Worm (Caenorhabditis elegans): Measurements from ENCODE around the gene W10G11.2.
A peak's percentile ranks its signal among the peaks of the same experiment; 100 is the strongest.

W10G11.2 gene

DNA sequence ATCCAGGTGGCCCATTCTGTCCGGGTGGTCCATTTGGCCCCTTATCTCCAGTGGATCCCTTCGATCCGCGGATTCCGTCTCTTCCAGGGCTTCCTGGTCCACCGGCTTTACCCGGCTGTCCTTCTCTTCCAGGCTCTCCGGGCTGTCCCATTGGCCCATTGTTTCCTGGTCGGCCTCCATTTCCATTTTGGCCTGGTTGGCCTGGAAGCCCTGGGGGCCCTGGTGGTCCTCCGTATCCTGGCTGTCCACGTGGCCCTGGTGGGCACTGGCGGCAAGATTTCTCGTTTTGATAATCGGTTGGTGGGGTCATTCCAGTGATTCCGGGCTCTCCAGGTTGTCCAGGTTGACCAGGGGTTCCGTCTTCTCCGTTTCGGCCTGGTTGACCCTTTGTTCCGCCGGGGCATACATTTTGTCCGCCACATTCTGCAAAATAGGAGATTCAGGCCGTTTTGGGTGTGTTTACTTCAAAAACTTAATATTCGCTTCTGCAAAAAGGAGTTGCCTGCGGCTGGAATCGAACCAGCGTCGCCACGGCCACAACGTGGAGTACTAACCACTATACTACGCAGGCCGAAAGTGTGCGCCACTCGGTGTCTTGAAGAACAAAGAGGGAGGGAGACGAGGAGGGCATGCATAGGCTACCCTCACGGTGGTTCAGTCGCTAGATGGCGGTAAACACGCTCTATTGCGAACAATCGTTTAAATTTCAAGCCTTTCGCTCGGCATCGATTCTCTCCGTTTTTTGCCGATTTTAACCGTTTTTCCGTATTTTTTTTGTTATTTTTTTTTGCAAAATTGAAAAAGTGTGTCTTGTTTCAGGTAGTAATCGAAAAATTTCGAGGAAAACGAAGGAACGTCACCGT lies 40.2 kb downstream of the W10G11.2 start, which contains the start of gene W09G10.9 (continued):
- TF ChIP-seq lag-1 (GFP tag; IDR thresholded peaks at IDR 0.05) (no peak), nfya-2 (GFP tag; IDR thresholded peaks at IDR 0.05) (no peak), madf-3 (GFP tag; IDR thresholded peaks at IDR 0.05) (no peak), F22D6.2 (tag; optimal IDR thresholded peaks at IDR 0.05) (no peak), sptf-2 (GFP tag; optimal IDR thresholded peaks at IDR 0.05) (no peak), Y95B8A.8 (GFP tag; IDR thresholded peaks at IDR 0.05) (peak; percentile 83), dpl-1 (GFP tag; optimal IDR thresholded peaks at IDR 0.05) (no peak), rpc-1 (optimal IDR thresholded peaks at IDR 0.05) (peak; percentile 68), rpc-1 (tag; optimal IDR thresholded peaks at IDR 0.05) (peak; percentile 73), ceh-58 (GFP tag; IDR thresholded peaks at IDR 0.05) (0 out of 2 replicates have a peak, but pooled peaks have one; percentile 40), chd-7 (tag; optimal IDR thresholded peaks at IDR 0.05) (peak; percentile 14), lir-1 (GFP tag; conservative IDR thresholded peaks at IDR 0.05) (peak; percentile 68; the same call in 1 of the 2 replicates), hlh-12 (tag; optimal IDR thresholded peaks at IDR 0.05) (no peak), hmg-20 (GFP tag; IDR thresholded peaks at IDR 0.05) (peak; percentile 76; the same call in 1 of the 2 replicates), Y67H2A.10 (GFP tag; conservative IDR thresholded peaks at IDR 0.05) (no peak), gei-17 (GFP tag; optimal IDR thresholded peaks at IDR 0.05) (no peak), F37B4.10 (GFP tag; IDR thresholded peaks at IDR 0.05) (no peak), ekl-4 (GFP tag; IDR thresholded peaks at IDR 0.05) (peak; percentile 75), F52B5.7 (tag; optimal IDR thresholded peaks at IDR 0.05) (peak; percentile 28), mes-4 (tag; optimal IDR thresholded peaks at IDR 0.05) (no peak), mxl-1 (tag; optimal IDR thresholded peaks at IDR 0.05) (no peak), lin-35 (GFP tag; optimal IDR thresholded peaks at IDR 0.05) (no peak), rec-8 (tag; optimal IDR thresholded peaks at IDR 0.05) (peak in 1 of 2 experiments; percentile 30), rcor-1 (GFP tag; IDR thresholded peaks at IDR 0.05) (peak; percentile 82), F33H1.4 (GFP tag; IDR thresholded peaks at IDR 0.05) (peak; percentile 61), nhr-27 (tag; optimal IDR thresholded peaks at IDR 0.05) (no peak), Y79H2A.3 (GFP tag; conservative IDR thresholded peaks at IDR 0.05) (0 out of 2 replicates have a peak, but pooled peaks have one; percentile 65), egl-44 (GFP tag; IDR thresholded peaks at IDR 0.05) (peak; percentile 81), hlh-26 (GFP tag; conservative IDR thresholded peaks at IDR 0.05) (no peak), ceh-100 (GFP tag; IDR thresholded peaks at IDR 0.05) (peak; percentile 70), cebp-1 (GFP tag; IDR thresholded peaks at IDR 0.05) (no peak), cebp-1 (tag; optimal IDR thresholded peaks at IDR 0.05) (peak; percentile 65), aptf-2 (GFP tag; conservative IDR thresholded peaks at IDR 0.05) (no peak), ceh-27 (GFP tag; optimal IDR thresholded peaks at IDR 0.05) (peak; percentile 74), lin-40 (tag; optimal IDR thresholded peaks at IDR 0.05) (peak; percentile 61), mel-28 (tag; optimal IDR thresholded peaks at IDR 0.05; ENCODE audit: borderline replicate concordance) (no peak), F23B12.7 (tag; optimal IDR thresholded peaks at IDR 0.05; ENCODE audit: insufficient read depth) (peak; percentile 57), snpc-1.1 (tag; optimal IDR thresholded peaks at IDR 0.05; ENCODE audit: insufficient read depth) (peak; percentile 11), nhr-90 (tag; optimal IDR thresholded peaks at IDR 0.05) (peak; percentile 44), dpff-1 (tag; optimal IDR thresholded peaks at IDR 0.05) (no peak), die-1 (tag; optimal IDR thresholded peaks at IDR 0.05) (peak; percentile 31), B0035.1 (tag; optimal IDR thresholded peaks at IDR 0.05) (peak; percentile 18), madf-6 (GFP tag; IDR thresholded peaks at IDR 0.05) (peak; percentile 73), D2030.7 (GFP tag; IDR thresholded peaks at IDR 0.05) (peak; percentile 89), cebp-2 (GFP tag; IDR thresholded peaks at IDR 0.05) (no peak), ceh-79 (tag; optimal IDR thresholded peaks at IDR 0.05) (no peak), ztf-26 (tag; optimal IDR thresholded peaks at IDR 0.05) (peak; percentile 2)

Data from whole organism, young adult.